Worm (Caenorhabditis elegans): Measurements from ENCODE around the gene C36B7.6.

Gene C36B7.6

DNA sequence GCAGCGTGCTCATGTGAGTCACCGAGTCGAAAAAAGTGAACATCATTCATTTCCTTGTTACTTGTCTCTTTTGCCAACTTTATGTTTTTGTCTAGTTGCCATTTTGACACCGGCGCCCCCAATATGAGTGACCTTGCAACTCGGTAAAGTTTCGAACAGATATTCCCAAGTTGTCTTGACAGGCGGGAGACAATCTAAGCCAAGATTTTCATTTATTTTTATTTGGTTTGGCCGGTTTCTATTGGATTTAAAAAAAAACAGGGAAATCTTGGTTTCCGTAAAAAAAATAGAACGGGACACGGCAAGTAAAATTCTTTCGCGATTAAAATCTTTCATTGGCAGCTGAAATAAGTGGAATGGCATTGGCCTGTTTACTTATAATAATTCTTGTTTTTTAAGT lies 31.1 kb upstream of the C36B7.6 start:
- TF ChIP-seq tbx-9 (tag; optimal IDR thresholded peaks at IDR 0.05; ENCODE audit: borderline replicate concordance) (no peak), hlh-26 (GFP tag; conservative IDR thresholded peaks at IDR 0.05) (no peak), madf-3 (GFP tag; IDR thresholded peaks at IDR 0.05) (no peak)

DNA sequence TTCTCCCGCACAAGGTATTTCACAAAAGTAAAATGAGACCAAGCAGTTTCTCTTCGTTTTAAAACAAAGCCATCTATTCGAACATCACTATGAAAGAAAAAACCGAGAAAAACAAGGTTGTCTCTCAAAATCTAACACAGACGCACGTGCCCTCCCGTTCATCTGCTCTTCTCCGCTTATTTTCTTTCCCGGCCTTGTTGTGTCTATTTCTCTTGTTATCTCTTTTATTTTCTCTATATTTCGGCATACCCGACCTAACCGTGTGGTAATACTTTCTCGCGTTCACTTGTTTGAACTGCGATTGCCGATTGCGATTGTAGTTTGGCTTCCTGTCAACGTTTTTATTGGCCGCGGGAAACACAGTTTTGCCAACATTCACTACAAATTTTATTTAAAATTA lies 29.3 kb upstream of the C36B7.6 start:
- TF ChIP-seq mes-4 (tag; optimal IDR thresholded peaks at IDR 0.05) (no peak), dox-1 (GFP tag; IDR thresholded peaks at IDR 0.05) (no peak), cebp-1 (GFP tag; IDR thresholded peaks at IDR 0.05) (no peak), cebp-1 (tag; optimal IDR thresholded peaks at IDR 0.05) (peak; percentile 27), egl-44 (GFP tag; IDR thresholded peaks at IDR 0.05) (no peak), hmg-1.2 (GFP tag; IDR thresholded peaks at IDR 0.05) (peak; percentile 48; the same call in 1 of the 2 replicates), attf-5 (GFP tag; optimal IDR thresholded peaks at IDR 0.05) (no peak), tlf-1 (GFP tag; optimal IDR thresholded peaks at IDR 0.05) (no peak), nhr-80 (tag; optimal IDR thresholded peaks at IDR 0.05) (peak; percentile 25), ztf-28 (GFP tag; IDR thresholded peaks at IDR 0.05) (no peak)

DNA sequence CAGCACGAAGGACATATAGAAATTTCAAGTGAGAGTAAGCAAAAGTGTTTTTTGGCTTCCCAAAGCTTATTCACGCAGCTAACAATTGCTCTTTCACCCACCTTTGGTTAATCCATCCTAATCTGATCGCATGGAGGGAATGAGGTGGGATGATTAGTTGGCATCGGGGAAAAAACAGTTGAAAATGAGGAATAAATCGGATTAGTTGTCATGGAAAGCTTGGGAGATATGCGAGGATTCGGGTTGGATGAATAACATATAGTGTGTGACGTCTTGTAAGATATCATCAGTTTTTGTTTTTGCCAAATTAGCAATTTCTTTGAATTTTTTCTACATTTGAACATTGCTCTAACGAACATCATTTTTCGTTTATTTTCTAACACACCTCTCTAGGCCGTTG lies 28.5 kb upstream of the C36B7.6 start:
- TF ChIP-seq madf-10 (tag; optimal IDR thresholded peaks at IDR 0.05) (no peak), repo-1 (tag; optimal IDR thresholded peaks at IDR 0.05) (no peak), F39B2.1 (GFP tag; IDR thresholded peaks at IDR 0.05) (no peak), hlh-26 (GFP tag; conservative IDR thresholded peaks at IDR 0.05) (no peak), madf-6 (GFP tag; IDR thresholded peaks at IDR 0.05) (no peak), cebp-1 (GFP tag; IDR thresholded peaks at IDR 0.05) (no peak), cebp-1 (tag; optimal IDR thresholded peaks at IDR 0.05) (no peak), ztf-6 (GFP tag; IDR thresholded peaks at IDR 0.05) (no peak), athp-1 (tag; optimal IDR thresholded peaks at IDR 0.05) (no peak)

DNA sequence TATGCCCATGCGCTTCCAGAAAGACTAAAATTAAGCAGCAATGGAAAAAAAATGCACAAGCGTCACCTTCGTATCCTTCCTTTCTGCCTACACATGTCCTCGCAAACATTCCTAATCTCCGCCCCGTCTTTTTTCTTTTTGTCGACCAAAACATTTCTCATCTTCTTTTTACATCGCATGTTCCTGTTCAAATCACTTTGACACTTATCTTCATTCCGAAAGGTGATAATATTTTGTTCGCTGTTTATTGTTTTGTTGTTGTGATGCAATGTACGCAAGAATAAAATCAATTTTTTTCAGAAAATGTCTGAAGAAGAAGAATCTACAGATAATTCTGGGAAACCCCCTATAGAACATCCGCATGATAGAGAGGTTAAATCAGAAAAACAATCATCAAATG lies 26.2 kb upstream of the C36B7.6 start, which contains the start of gene ist-1:
TSS of gene ist-1 (plus strand) at position 301 of the 400 bp plus-strand sequence.
- TF ChIP-seq Y53G8AR.9 (GFP tag; conservative IDR thresholded peaks at IDR 0.05) (no peak), aptf-3 (GFP tag; IDR thresholded peaks at IDR 0.05) (no peak), Y95B8A.8 (GFP tag; IDR thresholded peaks at IDR 0.05) (no peak), cebp-1 (GFP tag; IDR thresholded peaks at IDR 0.05) (no peak), cebp-1 (tag; optimal IDR thresholded peaks at IDR 0.05) (no peak), nhr-80 (tag; optimal IDR thresholded peaks at IDR 0.05) (no peak), F49E8.2 (tag; optimal IDR thresholded peaks at IDR 0.05; ENCODE audit: insufficient read depth) (no peak)

DNA sequence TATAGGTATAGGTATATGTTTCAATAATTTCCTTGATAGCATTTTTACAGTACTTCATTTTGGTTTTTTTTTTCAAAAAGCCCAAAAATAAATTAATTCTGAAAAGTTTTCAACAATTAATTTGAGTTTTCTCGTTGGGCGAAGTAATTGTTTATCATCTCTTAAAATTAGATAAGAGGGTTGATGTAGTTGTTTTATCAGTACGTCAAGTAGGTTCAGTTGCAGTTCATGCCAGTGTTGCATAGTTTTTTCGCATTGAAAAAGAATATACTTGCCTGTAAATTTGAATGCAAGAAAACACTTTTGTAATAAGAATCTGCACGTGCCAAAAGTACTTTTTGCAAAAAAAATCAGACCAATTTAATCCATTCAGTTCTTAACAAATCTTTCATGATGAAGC lies 25.0 kb upstream of the C36B7.6 start:
- TF ChIP-seq lin-54 (GFP tag; optimal IDR thresholded peaks at IDR 0.05) (no peak), nhr-80 (tag; optimal IDR thresholded peaks at IDR 0.05) (peak; percentile 12)

DNA sequence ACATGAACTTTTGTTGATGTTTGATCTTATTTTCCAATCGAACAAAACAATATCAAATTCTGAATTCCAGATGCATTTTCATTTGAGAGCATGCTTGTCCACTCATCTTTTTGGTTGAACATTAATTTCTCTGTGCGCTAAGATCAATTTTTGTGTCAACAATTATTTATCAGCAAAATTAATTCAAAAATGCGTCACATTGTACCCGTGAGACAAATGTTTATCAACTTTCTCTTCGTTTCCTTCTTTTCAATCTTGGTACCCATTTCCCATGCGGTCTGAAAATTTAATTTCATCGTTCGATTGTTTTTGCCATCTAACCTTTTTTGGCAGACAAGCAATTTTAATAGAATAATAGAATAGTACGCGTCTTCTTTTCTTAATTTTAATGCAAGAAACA lies 23.9 kb upstream of the C36B7.6 start:
- TF ChIP-seq ceh-91 (GFP tag; IDR thresholded peaks at IDR 0.05) (no peak), nhr-80 (tag; optimal IDR thresholded peaks at IDR 0.05) (peak; percentile 5)

DNA sequence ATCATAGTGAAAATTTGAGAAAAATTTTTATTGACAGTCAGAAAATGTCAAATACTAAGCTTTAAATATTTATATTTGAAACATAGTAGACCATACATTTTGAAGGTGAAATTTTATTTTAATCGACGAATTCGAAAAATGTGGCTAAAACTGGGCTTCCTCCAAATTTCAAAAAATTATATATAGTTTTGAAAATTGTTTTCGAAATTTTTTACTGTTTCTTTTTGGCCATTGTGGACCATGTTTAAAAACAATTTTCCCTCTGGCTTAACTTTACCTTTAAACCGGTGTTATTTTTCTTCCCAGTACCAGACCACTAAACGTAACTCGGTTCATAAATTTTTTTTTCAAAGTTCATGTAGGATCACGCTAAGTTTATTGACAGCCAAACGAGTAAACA lies 22.5 kb upstream of the C36B7.6 start:
- TF ChIP-seq sdz-38 (tag; optimal IDR thresholded peaks at IDR 0.05) = no peak
- no peak for TF ChIP-seq sea-2 (GFP tag; IDR thresholded peaks at IDR 0.05)
- no peak for TF ChIP-seq fkh-3 (tag; optimal IDR thresholded peaks at IDR 0.05)
- no peak for TF ChIP-seq ztf-26 (tag; optimal IDR thresholded peaks at IDR 0.05)
- TF ChIP-seq nfyb-1 (GFP tag; IDR thresholded peaks at IDR 0.05) = no peak
- no peak for TF ChIP-seq Y67H2A.10 (GFP tag; conservative IDR thresholded peaks at IDR 0.05)
- TF ChIP-seq Y53F4B.3 (GFP tag; IDR thresholded peaks at IDR 0.05) = no peak
- TF ChIP-seq T26A5.8 (tag; optimal IDR thresholded peaks at IDR 0.05) = no peak
- no peak for TF ChIP-seq F57C9.4 (tag; optimal IDR thresholded peaks at IDR 0.05)
- TF ChIP-seq K12H6.12 (tag; optimal IDR thresholded peaks at IDR 0.05) = no peak
- TF ChIP-seq Y56A3A.18 (GFP tag; IDR thresholded peaks at IDR 0.05) = no peak
- TF ChIP-seq mel-28 (tag; optimal IDR thresholded peaks at IDR 0.05; ENCODE audit: borderline replicate concordance) = no peak
- no peak for TF ChIP-seq nhr-90 (tag; optimal IDR thresholded peaks at IDR 0.05)
- TF ChIP-seq attf-3 (GFP tag; conservative IDR thresholded peaks at IDR 0.05) = no peak
- no peak for TF ChIP-seq mes-4 (tag; optimal IDR thresholded peaks at IDR 0.05)
- no peak for TF ChIP-seq aptf-2 (GFP tag; conservative IDR thresholded peaks at IDR 0.05)
- no peak for TF ChIP-seq dox-1 (GFP tag; IDR thresholded peaks at IDR 0.05)
